Fruit fly (Drosophila melanogaster) whole organism, wandering third instar larva: ENCODE data around the gene Gr36a.

Source experiments
- Abd-B ChIP-seq: fragments of >200 bp; optimal IDR thresholded peaks from 2 replicates; lab custom pipeline; 2017; ENCODE audit warnings: missing biosample characterization, missing genetic modification characterization
- CG32264 ChIP-seq: fragments of 200-800 bp; sonication (Bioruptor generic); optimal IDR thresholded peaks from 2 replicates; lab custom pipeline; 2016; ENCODE audit warnings: missing biosample characterization, missing genetic modification characterization
- CG9705 ChIP-seq: fragments of 200-800 bp; sonication (Bioruptor generic); optimal IDR thresholded peaks from 2 replicates; lab custom pipeline; 2018; ENCODE audit warnings: missing biosample characterization, mild to moderate bottlenecking, missing genetic modification characterization
- CrebA ChIP-seq: fragments of 200-800 bp; sonication (Bioruptor generic); optimal IDR thresholded peaks from 2 replicates; lab custom pipeline; 2016; ENCODE audit warnings: missing biosample characterization, mild to moderate bottlenecking, missing genetic modification characterization, borderline replicate concordance
- Dif ChIP-seq: fragments of 200-275, 200-300 bp; sonication (Bioruptor generic); optimal IDR thresholded peaks from 2 replicates; lab custom pipeline; 2018; ENCODE audit warnings: missing biosample characterization, missing genetic modification characterization; ENCODE audit not compliant: partially characterized antibody
- GATAd ChIP-seq: sonication (Bioruptor generic); optimal IDR thresholded peaks from 2 replicates; lab custom pipeline; 2016; ENCODE audit warnings: missing biosample characterization, missing genetic modification characterization
- Hnf4 ChIP-seq: fragments of 200-800 bp; sonication (Bioruptor generic); optimal IDR thresholded peaks from 2 replicates; lab custom pipeline; 2016; ENCODE audit warnings: missing biosample characterization, mild to moderate bottlenecking, missing genetic modification characterization
- Hr78 ChIP-seq: fragments of >200 bp; optimal IDR thresholded peaks from 2 replicates; lab custom pipeline; 2017; ENCODE audit warnings: missing biosample characterization, missing genetic modification characterization
- Hr83 ChIP-seq: fragments of 200-300 bp; sonication (Bioruptor generic); optimal IDR thresholded peaks from 2 replicates; lab custom pipeline; 2016; ENCODE audit warnings: missing biosample characterization, mild to moderate bottlenecking, missing genetic modification characterization, moderate library complexity; ENCODE audit not compliant: poor library complexity, severe bottlenecking
- Jra ChIP-seq: sonication (Bioruptor generic); optimal IDR thresholded peaks from 2 replicates; lab custom pipeline; 2016; ENCODE audit warnings: missing biosample characterization, missing genetic modification characterization
- Mio ChIP-seq: sonication (Bioruptor generic); optimal IDR thresholded peaks from 2 replicates; lab custom pipeline; 2016; ENCODE audit warnings: missing biosample characterization, missing genetic modification characterization
- Myc ChIP-seq: fragments of >200 bp; optimal IDR thresholded peaks from 2 replicates; lab custom pipeline; 2017
- N ChIP-seq: fragments of >200 bp; optimal IDR thresholded peaks from 2 replicates; lab custom pipeline; 2018; ENCODE audit warnings: missing biosample characterization, missing external identifiers, missing genetic modification characterization
- OdsH ChIP-seq: fragments of 200-800 bp; sonication (Bioruptor generic); optimal IDR thresholded peaks from 2 replicates; lab custom pipeline; 2016; ENCODE audit warnings: missing biosample characterization, mild to moderate bottlenecking, missing genetic modification characterization
- Rel ChIP-seq, 2 experiments: fragments of 200-800 bp; sonication (Bioruptor generic) in 1 of 2; optimal IDR thresholded peaks; 2 replicates in 1 of 2; 3 replicates in 1 of 2; lab custom pipeline; 2016 to 2019; ENCODE audit warnings: mild to moderate bottlenecking in 2 of 2, missing biosample characterization in 2 of 2, missing genetic modification characterization in 2 of 2, moderate library complexity in 1 of 2
- Vsx2 ChIP-seq: fragments of 200-300, 225-300 bp; sonication (Bioruptor generic); optimal IDR thresholded peaks from 2 replicates; lab custom pipeline; 2018; ENCODE audit warnings: missing biosample characterization, missing genetic modification characterization; ENCODE audit not compliant: partially characterized antibody
- br ChIP-seq: fragments of 200-800 bp; sonication (Bioruptor generic); optimal IDR thresholded peaks from 2 replicates; lab custom pipeline; 2016; ENCODE audit warnings: missing biosample characterization, missing genetic modification characterization
- brk ChIP-seq: fragments of 200-800 bp; sonication (Bioruptor generic); optimal IDR thresholded peaks from 2 replicates; lab custom pipeline; 2016; ENCODE audit warnings: missing biosample characterization, mild to moderate bottlenecking, missing genetic modification characterization
- dl ChIP-seq, 2 experiments: fragments of 175-275, 200-275 bp in 1 of 2; fragments of 200-275 bp in 1 of 2; sonication (Bioruptor generic); optimal IDR thresholded peaks; lab custom pipeline; 2018; ENCODE audit warnings: mild to moderate bottlenecking in 2 of 2, missing biosample characterization in 2 of 2, missing genetic modification characterization in 2 of 2, moderate library complexity in 2 of 2; ENCODE audit not compliant: partially characterized antibody in 2 of 2, insufficient read depth in 1 of 2
- dmrt93B ChIP-seq: fragments of 200-800 bp; sonication (Bioruptor generic); optimal IDR thresholded peaks from 2 replicates; lab custom pipeline; 2018; ENCODE audit warnings: missing biosample characterization, mild to moderate bottlenecking, missing genetic modification characterization
- dsf ChIP-seq: sonication (Bioruptor generic); optimal IDR thresholded peaks from 2 replicates; lab custom pipeline; 2016; ENCODE audit warnings: missing biosample characterization, missing genetic modification characterization, borderline replicate concordance
- ey ChIP-seq: fragments of 200-800 bp; sonication (Bioruptor generic); optimal IDR thresholded peaks from 2 replicates; lab custom pipeline; 2016; ENCODE audit warnings: missing biosample characterization, missing genetic modification characterization
- foxo ChIP-seq, 2 experiments: fragments of 200-800 bp; sonication (Bioruptor generic); optimal IDR thresholded peaks; 2 replicates in 1 of 2; 3 replicates in 1 of 2; lab custom pipeline; 2016 to 2017; ENCODE audit warnings: missing biosample characterization in 2 of 2, missing genetic modification characterization in 2 of 2
- fru ChIP-seq: fragments of 200-800 bp; sonication (Bioruptor generic); optimal IDR thresholded peaks from 3 replicates; lab custom pipeline; 2016; ENCODE audit warnings: missing biosample characterization, mild to moderate bottlenecking, missing genetic modification characterization
- h ChIP-seq: fragments of 200-800 bp; sonication (Bioruptor generic); optimal IDR thresholded peaks from 3 replicates; lab custom pipeline; 2016; ENCODE audit warnings: missing biosample characterization, mild to moderate bottlenecking, missing genetic modification characterization
- rgr ChIP-seq: fragments of 200-800 bp; sonication (Bioruptor generic); optimal IDR thresholded peaks from 3 replicates; lab custom pipeline; 2016; ENCODE audit warnings: missing biosample characterization, mild to moderate bottlenecking, missing genetic modification characterization
- sage ChIP-seq: fragments of 200-800 bp; sonication (Bioruptor generic); optimal IDR thresholded peaks from 2 replicates; lab custom pipeline; 2016; ENCODE audit warnings: missing biosample characterization, mild to moderate bottlenecking, missing genetic modification characterization
- sv ChIP-seq: fragments of 200-800 bp; sonication (Bioruptor generic); optimal IDR thresholded peaks from 3 replicates; lab custom pipeline; 2016; ENCODE audit warnings: missing biosample characterization, missing genetic modification characterization
- usp ChIP-seq: fragments of >200 bp; optimal IDR thresholded peaks from 2 replicates; lab custom pipeline; 2017; ENCODE audit warnings: missing biosample characterization, missing genetic modification characterization

Gr36a gene

DNA sequence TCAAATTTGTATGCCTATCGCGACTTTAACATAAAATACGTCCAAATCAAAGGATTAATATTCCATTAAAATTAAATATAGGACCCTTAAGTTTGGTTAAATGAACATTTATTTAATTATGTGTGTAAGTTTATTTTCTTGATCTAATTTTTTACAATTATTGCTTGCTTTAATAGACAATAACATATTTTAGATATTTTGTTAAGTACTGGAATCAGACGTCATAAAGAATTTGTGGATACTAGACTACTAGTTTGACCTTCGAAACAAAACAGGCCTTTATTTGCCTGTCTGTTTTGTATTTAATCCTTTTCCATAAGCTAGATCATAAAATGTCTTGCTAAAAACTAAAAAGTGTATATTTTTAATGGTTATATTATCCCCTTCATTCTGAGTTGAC is 3.2 kb upstream of the Gr36a start, which contains the start of gene CG34169:
CG34169 (plus strand) TSS at position 301 of the 400 bp plus-strand sequence.
- TF ChIP-seq br (GFP tag; lab: Kevin White, UChicago) (no peak), Abd-B (no peak), Mio (GFP tag; lab: Kevin White, UChicago) (no peak), h (GFP tag; lab: Kevin White, UChicago) (no peak), dl (GFP tag; optimal IDR thresholded peaks at IDR 0.05; lab: Kevin White, UChicago; ENCODE audit: insufficient read depth in 1 of 2, partially characterized antibody in 2 of 2) (no peak), Rel (GFP tag; optimal IDR thresholded peaks at IDR 0.05; lab: Kevin White, UChicago) (no peak), Rel (tag; optimal IDR thresholded peaks at IDR 0.05; lab: Kevin White, UChicago) (no peak), usp (GFP tag; lab: Kevin White, UChicago) (no peak), ey (GFP tag; lab: Kevin White, UChicago) (no peak), Hr83 (no peak), OdsH (no peak), dmrt93B (GFP tag; lab: Kevin White, UChicago) (no peak)

DNA sequence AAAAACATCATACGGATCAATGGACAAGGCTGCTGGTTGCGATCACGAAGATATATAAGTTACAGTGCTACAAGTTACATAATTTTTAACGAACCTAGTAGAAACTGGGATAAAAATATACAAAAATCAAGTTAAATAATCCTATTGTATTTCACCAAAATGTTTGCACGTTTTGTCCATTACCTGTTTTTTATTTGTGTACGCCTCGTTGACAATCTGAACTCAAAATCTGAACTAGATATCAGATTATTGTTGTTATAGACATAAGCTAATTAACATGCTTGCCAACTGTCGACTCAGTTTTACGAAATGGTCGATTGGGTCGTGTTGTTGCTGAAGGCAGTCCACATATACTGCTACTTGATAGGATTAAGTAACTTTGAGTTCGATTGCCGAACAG is 2.1 kb downstream of the Gr36a start, which contains the start of gene Gr36b:
Gr36b (plus strand) TSS at position 301 of the 400 bp plus-strand sequence.
- TF ChIP-seq Hr78: no peak
- no peak for TF ChIP-seq sv (GFP tag; lab: Kevin White, UChicago)
- no peak for TF ChIP-seq Hnf4 (GFP tag; lab: Kevin White, UChicago)
- TF ChIP-seq brk (GFP tag; lab: Kevin White, UChicago): no peak
- TF ChIP-seq Dif: no peak

DNA sequence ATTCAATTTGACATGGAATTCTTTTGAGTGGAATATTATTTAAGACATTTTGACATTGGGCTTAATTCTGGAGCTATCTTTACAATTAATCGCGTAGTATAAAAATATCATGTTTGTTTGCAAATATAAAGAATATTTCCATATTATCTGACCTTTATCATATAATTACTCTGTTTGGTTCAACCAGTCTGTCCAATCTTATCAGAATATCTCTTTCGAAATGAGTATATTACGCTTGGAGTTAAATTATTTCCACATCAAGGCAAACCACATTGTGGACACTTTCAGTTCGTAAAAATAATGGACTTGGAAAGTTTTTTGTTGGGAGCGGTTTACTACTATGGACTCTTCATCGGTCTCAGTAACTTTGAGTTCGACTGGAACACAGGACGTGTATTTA is 3.6 kb downstream of the Gr36a start, which contains the start of gene Gr36c:
Gr36c (plus strand) TSS at position 301 of the 400 bp plus-strand sequence.
- no peak for TF ChIP-seq rgr
- TF ChIP-seq CrebA: no peak
- TF ChIP-seq sage: no peak
- TF ChIP-seq OdsH: no peak
- TF ChIP-seq dl (GFP tag; optimal IDR thresholded peaks at IDR 0.05; lab: Kevin White, UChicago; ENCODE audit: insufficient read depth in 1 of 2, partially characterized antibody in 2 of 2): no peak
- TF ChIP-seq Myc (lab: Kevin White, UChicago): no peak
- TF ChIP-seq, all 38 proteins: peak for 0

DNA sequence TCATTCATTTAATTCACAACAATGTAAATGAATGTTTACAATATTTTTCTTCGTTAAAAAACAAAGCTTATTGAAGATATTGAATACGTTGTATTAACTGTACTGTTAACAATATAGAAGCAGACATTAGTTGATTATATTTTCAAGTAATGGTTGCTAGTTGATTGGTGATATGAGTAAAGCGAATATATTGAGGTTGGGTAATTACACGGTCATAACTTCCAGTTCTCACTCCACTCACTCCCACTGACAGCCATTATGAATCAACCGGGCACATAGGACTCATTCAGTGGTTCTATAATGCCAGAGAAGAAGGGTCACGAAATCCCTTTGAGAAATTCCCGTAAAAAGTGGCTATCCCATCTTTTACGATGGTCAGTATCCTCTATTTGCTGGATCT is 5.2 kb downstream of the Gr36a start, which contains the start of gene Grl36a:
Grl36a (plus strand) TSS at position 301 of the 400 bp plus-strand sequence.
- no peak for TF ChIP-seq usp (GFP tag; lab: Kevin White, UChicago)
- no peak for TF ChIP-seq fru (GFP tag; lab: Kevin White, UChicago)
- TF ChIP-seq Hr83: no peak
- no peak for TF ChIP-seq CrebA
- no peak for TF ChIP-seq Hnf4 (GFP tag; lab: Kevin White, UChicago)
- no peak for TF ChIP-seq h (GFP tag; lab: Kevin White, UChicago)
- TF ChIP-seq GATAd (GFP tag; lab: Kevin White, UChicago): no peak

DNA sequence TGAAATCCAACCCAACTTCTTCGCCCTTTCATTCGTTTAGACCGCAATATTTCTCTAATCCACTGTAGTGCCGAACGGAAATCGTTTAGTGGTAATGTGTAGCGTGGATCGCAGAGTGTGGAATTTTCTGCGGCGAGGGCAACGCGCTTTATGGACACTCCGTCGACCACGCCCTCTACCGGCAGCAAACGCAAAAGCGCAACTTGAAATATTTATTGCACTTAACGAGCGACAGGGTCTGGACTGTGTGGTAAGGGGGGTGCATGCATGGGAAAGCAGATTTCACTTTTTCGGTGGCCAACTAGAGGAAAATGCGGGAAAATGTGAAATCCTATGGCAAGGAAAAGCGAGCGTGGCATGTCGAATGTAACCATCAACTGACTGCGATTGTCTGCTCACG is 18.8 kb downstream of the Gr36a start:
- TF ChIP-seq dl (GFP tag; optimal IDR thresholded peaks at IDR 0.05; lab: Kevin White, UChicago; ENCODE audit: insufficient read depth in 1 of 2, partially characterized antibody in 2 of 2): no peak
- no peak for TF ChIP-seq foxo (GFP tag; optimal IDR thresholded peaks at IDR 0.05; lab: Kevin White, UChicago)
- no peak for TF ChIP-seq usp (GFP tag; lab: Kevin White, UChicago)
- TF ChIP-seq OdsH: no peak
- no peak for TF ChIP-seq dmrt93B (GFP tag; lab: Kevin White, UChicago)
- no peak for TF ChIP-seq CG32264 (GFP tag; lab: Kevin White, UChicago)
- no peak for TF ChIP-seq Myc (lab: Kevin White, UChicago)
- TF ChIP-seq brk (GFP tag; lab: Kevin White, UChicago): no peak
- TF ChIP-seq Hr83: no peak
- no peak for TF ChIP-seq dsf (GFP tag; lab: Kevin White, UChicago)
- no peak for TF ChIP-seq fru (GFP tag; lab: Kevin White, UChicago)
- no peak for TF ChIP-seq Jra (GFP tag; lab: Kevin White, UChicago)
- TF ChIP-seq rgr: no peak
- no peak for TF ChIP-seq Vsx2
- no peak for TF ChIP-seq CG9705
- no peak for TF ChIP-seq GATAd (GFP tag; lab: Kevin White, UChicago)
- no peak for TF ChIP-seq N (GFP tag; lab: Kevin White, UChicago)
- TF ChIP-seq Rel (GFP tag; optimal IDR thresholded peaks at IDR 0.05; lab: Kevin White, UChicago): no peak
- TF ChIP-seq Rel (tag; optimal IDR thresholded peaks at IDR 0.05; lab: Kevin White, UChicago): no peak
